Fruit fly (Drosophila melanogaster): ENCODE data around the gene Cenp-C.

Gene Cenp-C

DNA sequence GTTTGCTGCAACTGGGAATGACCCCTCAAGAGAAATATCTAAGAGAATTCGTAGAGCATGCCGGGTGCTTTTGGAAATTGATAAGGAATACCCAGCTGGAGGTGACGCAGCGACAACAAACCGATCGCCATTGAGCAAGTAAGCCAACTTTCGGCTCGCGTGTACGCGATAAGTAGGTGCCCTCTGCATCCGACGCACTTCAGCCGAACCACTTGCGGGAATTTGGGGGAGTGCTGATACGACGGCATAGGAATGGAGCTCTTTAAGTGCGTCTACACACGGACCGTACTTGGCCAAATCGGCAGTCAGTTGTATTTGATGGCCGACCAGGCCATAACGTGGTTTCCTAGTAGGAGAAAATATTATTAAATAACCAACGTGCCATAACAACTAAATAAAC, 40.2 kb upstream of the Cenp-C start, which contains the start of gene CG31259:
Gene CG31259, plus strand, starts transcription at position 277 of the 400 bp plus-strand sequence.
- TF ChIP-seq CG12768 (GFP tag; optimal IDR thresholded peaks at IDR 0.05) (no peak), tj (GFP tag; optimal IDR thresholded peaks at IDR 0.05) (no peak), CG5204 (GFP tag; optimal IDR thresholded peaks at IDR 0.05) (no peak), toe (GFP tag; optimal IDR thresholded peaks at IDR 0.05) (no peak), ovo (GFP tag; optimal IDR thresholded peaks at IDR 0.05) (no peak), cnc (optimal IDR thresholded peaks at IDR 0.05) (no peak), CG7101 (tag; optimal IDR thresholded peaks at IDR 0.05) (no peak), Clk (GFP tag; optimal IDR thresholded peaks at IDR 0.05) (no peak), Hr96 (GFP tag; optimal IDR thresholded peaks at IDR 0.05) (no peak), bab1 (GFP tag; optimal IDR thresholded peaks at IDR 0.05) (no peak), cic (GFP tag; optimal IDR thresholded peaks at IDR 0.05) (peak; percentile 74), CG14711 (tag; optimal IDR thresholded peaks at IDR 0.05) (no peak), Crg-1 (GFP tag; optimal IDR thresholded peaks at IDR 0.05) (no peak), CG33017 (tag; optimal IDR thresholded peaks at IDR 0.05) (no peak), Mnt (GFP tag; optimal IDR thresholded peaks at IDR 0.05) (peak; percentile 68), CG11617 (GFP tag; optimal IDR thresholded peaks at IDR 0.05) (no peak), pad (GFP tag; optimal IDR thresholded peaks at IDR 0.05) (no peak), kay (GFP tag; ENCODE audit: borderline replicate concordance) (no peak)

DNA sequence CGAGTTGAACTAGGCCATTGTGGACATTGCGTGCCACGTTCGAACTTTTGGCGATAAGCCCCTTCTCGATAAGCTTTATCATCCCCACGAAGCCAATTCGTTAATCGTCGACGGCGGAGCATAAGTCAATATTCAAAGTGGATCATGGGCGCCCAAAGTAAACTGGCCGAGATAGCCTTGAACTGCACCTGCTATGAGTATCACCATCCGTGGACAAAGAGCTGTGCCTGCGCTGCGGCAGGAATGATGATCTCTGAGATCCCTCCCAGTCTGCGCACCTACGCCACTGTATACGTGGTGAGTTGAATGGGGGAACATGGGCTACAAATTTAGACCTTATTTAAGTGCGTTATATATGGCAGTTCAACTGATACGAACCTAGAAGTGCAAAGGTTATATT, 39.6 kb upstream of the Cenp-C start:
- TF ChIP-seq ovo (GFP tag; optimal IDR thresholded peaks at IDR 0.05) = no peak
- TF ChIP-seq CG5204 (GFP tag; optimal IDR thresholded peaks at IDR 0.05) = no peak
- TF ChIP-seq CG33017 (tag; optimal IDR thresholded peaks at IDR 0.05) = no peak
- no peak for TF ChIP-seq cnc (optimal IDR thresholded peaks at IDR 0.05)
- no peak for TF ChIP-seq cic (GFP tag; optimal IDR thresholded peaks at IDR 0.05)
- no peak for TF ChIP-seq Mnt (GFP tag; optimal IDR thresholded peaks at IDR 0.05)
- no peak for TF ChIP-seq Crg-1 (GFP tag; optimal IDR thresholded peaks at IDR 0.05)
- no peak for TF ChIP-seq CG11617 (GFP tag; optimal IDR thresholded peaks at IDR 0.05)

- no peak for TF ChIP-seq toe (GFP tag; optimal IDR thresholded peaks at IDR 0.05)
- TF ChIP-seq CG7101 (tag; optimal IDR thresholded peaks at IDR 0.05) = no peak
- TF ChIP-seq ovo (GFP tag; optimal IDR thresholded peaks at IDR 0.05) = no peak
- no peak for TF ChIP-seq CG12768 (GFP tag; optimal IDR thresholded peaks at IDR 0.05)
- no peak for TF ChIP-seq cic (GFP tag; optimal IDR thresholded peaks at IDR 0.05)
- TF ChIP-seq Clk (GFP tag; optimal IDR thresholded peaks at IDR 0.05) = no peak
- no peak for TF ChIP-seq bab1 (GFP tag; optimal IDR thresholded peaks at IDR 0.05)
- no peak for TF ChIP-seq tj (GFP tag; optimal IDR thresholded peaks at IDR 0.05)
- no peak for TF ChIP-seq CG1620 (GFP tag; optimal IDR thresholded peaks at IDR 0.05)
These were observed 35.0 kb upstream of the Cenp-C start, which contains the start of gene CG11741 for dm6 chr3R:8528862-8529261. CG11741 (minus strand) TSS chr3R:8528877.

dm6 chr3R:8545915-8546314, 18.0 kb upstream of the Cenp-C start:
- no peak for TF ChIP-seq CG1620 (GFP tag; optimal IDR thresholded peaks at IDR 0.05)

- TF ChIP-seq Crg-1 (GFP tag; optimal IDR thresholded peaks at IDR 0.05) (no peak), kay (GFP tag; ENCODE audit: borderline replicate concordance) (no peak), CG1620 (GFP tag; optimal IDR thresholded peaks at IDR 0.05) (no peak), pad (GFP tag; optimal IDR thresholded peaks at IDR 0.05) (no peak), cic (GFP tag; optimal IDR thresholded peaks at IDR 0.05) (no peak), CG11617 (GFP tag; optimal IDR thresholded peaks at IDR 0.05) (no peak), CG7045 (GFP tag; optimal IDR thresholded peaks at IDR 0.05) (no peak), ovo (GFP tag; optimal IDR thresholded peaks at IDR 0.05) (no peak)
These were observed 11.6 kb upstream of the Cenp-C start, which contains the start of gene Or85d for dm6 chr3R:8552308-8552707. Or85d (plus strand) TSS chr3R:8552608.

DNA sequence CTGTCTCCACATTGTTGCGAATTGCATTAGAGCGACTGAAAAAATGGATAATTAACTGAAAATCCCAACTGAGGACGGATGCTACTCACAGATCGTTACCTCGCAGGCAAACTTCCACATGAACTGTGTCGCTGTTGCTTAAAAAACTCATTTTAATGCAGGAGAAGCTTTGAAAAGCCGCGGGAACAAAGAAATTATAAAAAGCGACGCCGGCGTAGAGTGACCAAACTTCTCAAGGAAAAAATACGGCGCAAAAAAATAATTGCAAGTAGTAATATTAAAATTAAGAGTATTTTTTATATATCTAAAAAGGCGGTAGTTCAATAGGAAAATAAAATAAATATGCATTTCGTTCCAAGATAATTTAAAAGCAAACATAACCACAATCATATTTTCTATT, 2.4 kb upstream of the Cenp-C start, which contains the start of gene pch2:
Gene pch2, minus strand, starts transcription at position 243 of the 400 bp plus-strand sequence.
- TF ChIP-seq toe (GFP tag; optimal IDR thresholded peaks at IDR 0.05) (no peak), CG1620 (GFP tag; optimal IDR thresholded peaks at IDR 0.05) (no peak), cnc (optimal IDR thresholded peaks at IDR 0.05) (no peak), cic (GFP tag; optimal IDR thresholded peaks at IDR 0.05) (no peak), Crg-1 (GFP tag; optimal IDR thresholded peaks at IDR 0.05) (no peak), ovo (GFP tag; optimal IDR thresholded peaks at IDR 0.05) (no peak), Clk (GFP tag; optimal IDR thresholded peaks at IDR 0.05) (no peak), bab1 (GFP tag; optimal IDR thresholded peaks at IDR 0.05) (no peak), Mnt (GFP tag; optimal IDR thresholded peaks at IDR 0.05) (no peak), Hr96 (GFP tag; optimal IDR thresholded peaks at IDR 0.05) (no peak), CG14711 (tag; optimal IDR thresholded peaks at IDR 0.05) (no peak), CG7101 (tag; optimal IDR thresholded peaks at IDR 0.05) (no peak), CG33017 (tag; optimal IDR thresholded peaks at IDR 0.05) (no peak), tj (GFP tag; optimal IDR thresholded peaks at IDR 0.05) (no peak), CG7045 (GFP tag; optimal IDR thresholded peaks at IDR 0.05) (no peak), pad (GFP tag; optimal IDR thresholded peaks at IDR 0.05) (no peak), CG11617 (GFP tag; optimal IDR thresholded peaks at IDR 0.05) (no peak), CG5204 (GFP tag; optimal IDR thresholded peaks at IDR 0.05) (no peak), CG12768 (GFP tag; optimal IDR thresholded peaks at IDR 0.05) (no peak)

dm6 chr3R:8562484-8562886, 1.4 kb upstream of the Cenp-C start, which contains the start of the genes mRpS18A and CG31460:
mRpS18A (minus strand) TSS chr3R:8562593.
CG31460 (plus strand) TSS chr3R:8562673.
- no peak for TF ChIP-seq pad (GFP tag; optimal IDR thresholded peaks at IDR 0.05)
- TF ChIP-seq Clk (GFP tag; optimal IDR thresholded peaks at IDR 0.05) = no peak
- TF ChIP-seq tj (GFP tag; optimal IDR thresholded peaks at IDR 0.05) = no peak
- no peak for TF ChIP-seq Crg-1 (GFP tag; optimal IDR thresholded peaks at IDR 0.05)
- no peak for TF ChIP-seq kay (GFP tag; ENCODE audit: borderline replicate concordance)
- TF ChIP-seq Mnt (GFP tag; optimal IDR thresholded peaks at IDR 0.05) = no peak
- TF ChIP-seq CG7101 (tag; optimal IDR thresholded peaks at IDR 0.05) = peak; percentile 20
- no peak for TF ChIP-seq CG5204 (GFP tag; optimal IDR thresholded peaks at IDR 0.05)
- no peak for TF ChIP-seq CG1620 (GFP tag; optimal IDR thresholded peaks at IDR 0.05)
- TF ChIP-seq CG11617 (GFP tag; optimal IDR thresholded peaks at IDR 0.05) = no peak
- no peak for TF ChIP-seq ovo (GFP tag; optimal IDR thresholded peaks at IDR 0.05)
- no peak for TF ChIP-seq Hr96 (GFP tag; optimal IDR thresholded peaks at IDR 0.05)
- TF ChIP-seq CG7045 (GFP tag; optimal IDR thresholded peaks at IDR 0.05) = no peak
- TF ChIP-seq CG33017 (tag; optimal IDR thresholded peaks at IDR 0.05) = no peak
- TF ChIP-seq bab1 (GFP tag; optimal IDR thresholded peaks at IDR 0.05) = peak; percentile 40
- peak; percentile 60 for TF ChIP-seq toe (GFP tag; optimal IDR thresholded peaks at IDR 0.05)
- no peak for TF ChIP-seq cnc (optimal IDR thresholded peaks at IDR 0.05)
- peak; percentile 21 for TF ChIP-seq CG14711 (tag; optimal IDR thresholded peaks at IDR 0.05)
- TF ChIP-seq CG12768 (GFP tag; optimal IDR thresholded peaks at IDR 0.05) = peak; percentile 5
- no peak for TF ChIP-seq cic (GFP tag; optimal IDR thresholded peaks at IDR 0.05)

All from whole organism, adult.